Worm (Caenorhabditis elegans) whole organism, L4 larva: Measurements from ENCODE around the gene Y73F4A.2.

Experiments
- dpl-1 ChIP-seq: fragments of 150-350 bp; optimal IDR thresholded peaks from 2 replicates; lab custom pipeline; 2014; ENCODE audit warnings: missing biosample characterization, missing genetic modification reagents, missing genetic modification characterization
- skn-1 ChIP-seq: fragments of 150-350 bp; optimal IDR thresholded peaks from 2 replicates; lab custom pipeline; 2014; ENCODE audit warnings: missing biosample characterization, missing genetic modification characterization

- TF ChIP-seq skn-1 (tag; lab: Kevin White, UChicago) (no peak), dpl-1 (no peak)
Measured at ce11 chrIV:9034340-9034739, 8.8 kb downstream of the Y73F4A.2 start, which contains the start of gene C53D6.10.
